Fruit fly (Drosophila melanogaster): ENCODE data around the gene CG12355.

DNA sequence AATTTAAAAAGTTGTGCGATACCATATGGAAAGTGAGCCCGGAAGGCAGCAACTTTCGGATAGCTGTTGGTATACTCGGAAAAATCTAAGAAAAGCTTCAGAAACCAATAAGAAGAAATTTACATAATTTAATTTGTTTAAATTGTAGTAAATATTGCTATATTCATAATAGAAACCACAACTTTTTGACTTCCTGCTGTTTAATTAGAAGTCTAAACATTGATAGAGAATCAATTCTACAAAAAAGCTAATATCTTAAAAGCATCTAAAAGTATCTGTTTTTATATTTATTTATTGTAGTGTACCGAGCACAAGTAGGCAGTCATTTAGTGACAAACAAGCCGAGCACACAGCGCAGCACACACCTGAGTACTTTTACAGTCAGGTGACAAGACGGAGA is 925 bp upstream of the CG12355 start, which contains the start of gene CG13455:
- TF ChIP-seq psq (GFP tag; optimal IDR thresholded peaks at IDR 0.05) (no peak), GATAd (GFP tag; optimal IDR thresholded peaks at IDR 0.05) (no peak), brk (GFP tag; optimal IDR thresholded peaks at IDR 0.05) (no peak), dsf (GFP tag; optimal IDR thresholded peaks at IDR 0.05; ENCODE audit: borderline replicate concordance) (no peak), br (GFP tag; optimal IDR thresholded peaks at IDR 0.05) (no peak), foxo (GFP tag; optimal IDR thresholded peaks at IDR 0.05) (no peak), Jra (GFP tag; optimal IDR thresholded peaks at IDR 0.05) (no peak), sage (GFP tag; optimal IDR thresholded peaks at IDR 0.05) (no peak), Myc (optimal IDR thresholded peaks at IDR 0.05) (no peak), h (GFP tag; optimal IDR thresholded peaks at IDR 0.05) (no peak)

Data from whole organism, wandering third instar larva.